Worm (Caenorhabditis elegans): ENCODE measurements around the gene C06E1.7.

Gene C06E1.7

DNA sequence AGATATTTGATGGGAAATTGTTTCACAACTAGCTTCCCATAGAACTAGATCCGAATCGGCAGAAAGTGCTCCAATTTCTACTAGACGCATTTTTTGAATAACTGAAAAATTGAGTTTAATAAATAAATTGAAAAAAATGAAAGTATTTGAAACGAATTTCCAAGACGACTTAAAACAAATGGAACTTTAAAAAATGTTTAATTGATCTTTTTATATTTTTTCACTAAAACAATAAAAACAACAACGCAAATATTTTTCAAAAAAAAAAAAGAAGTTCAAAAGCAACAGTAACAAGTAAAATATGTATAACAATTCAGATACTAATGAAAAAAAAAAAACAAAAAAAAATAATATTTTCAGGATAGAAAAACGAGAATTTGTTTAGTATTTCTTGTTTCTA lies 16.2 kb upstream of the C06E1.7 start, which contains the start of gene C06E1.9:
TSS of gene C06E1.9 (minus strand) at position 101 of the 400 bp plus-strand sequence.
- no peak for TF ChIP-seq tbx-11 (GFP tag; IDR thresholded peaks at IDR 0.05)
- no peak for TF ChIP-seq flt-1 (GFP tag; IDR thresholded peaks at IDR 0.05)
- no peak for TF ChIP-seq tbx-37 (GFP tag; conservative IDR thresholded peaks at IDR 0.05)
- TF ChIP-seq ceh-36 (tag; optimal IDR thresholded peaks at IDR 0.05): no peak
- TF ChIP-seq aly-1 (tag; optimal IDR thresholded peaks at IDR 0.05): no peak
- no peak for TF ChIP-seq sea-1 (GFP tag; conservative IDR thresholded peaks at IDR 0.05)
- no peak for TF ChIP-seq hmg-4 (GFP tag; optimal IDR thresholded peaks at IDR 0.05)
- no peak for TF ChIP-seq ets-7 (tag; optimal IDR thresholded peaks at IDR 0.05)
- TF ChIP-seq hnd-1 (tag; optimal IDR thresholded peaks at IDR 0.05): no peak
- TF ChIP-seq tra-4 (tag; optimal IDR thresholded peaks at IDR 0.05): no peak
- TF ChIP-seq hmbx-1 (tag; optimal IDR thresholded peaks at IDR 0.05): no peak
- no peak for TF ChIP-seq F13C5.2 (tag; optimal IDR thresholded peaks at IDR 0.05)
- no peak for TF ChIP-seq B0310.2 (tag; optimal IDR thresholded peaks at IDR 0.05)
- no peak for TF ChIP-seq pes-1 (GFP tag; IDR thresholded peaks at IDR 0.05)
- no peak for TF ChIP-seq ceh-13 (GFP tag; optimal IDR thresholded peaks at IDR 0.05)
- TF ChIP-seq scrt-1 (GFP tag; IDR thresholded peaks at IDR 0.05): no peak
- TF ChIP-seq ama-1 (optimal IDR thresholded peaks at IDR 0.05): no peak

ce11 chrIII:8605532-8605931 lies 12.0 kb upstream of the C06E1.7 start, which contains the start of gene C06E1.1:
Gene C06E1.1 (plus strand): TSS chrIII:8605832.
- TF ChIP-seq sea-1 (GFP tag; conservative IDR thresholded peaks at IDR 0.05): no peak
- TF ChIP-seq tra-4 (tag; optimal IDR thresholded peaks at IDR 0.05): no peak
- no peak for TF ChIP-seq ceh-36 (tag; optimal IDR thresholded peaks at IDR 0.05)
- no peak for TF ChIP-seq ama-1 (optimal IDR thresholded peaks at IDR 0.05)
- no peak for TF ChIP-seq ets-7 (tag; optimal IDR thresholded peaks at IDR 0.05)

DNA sequence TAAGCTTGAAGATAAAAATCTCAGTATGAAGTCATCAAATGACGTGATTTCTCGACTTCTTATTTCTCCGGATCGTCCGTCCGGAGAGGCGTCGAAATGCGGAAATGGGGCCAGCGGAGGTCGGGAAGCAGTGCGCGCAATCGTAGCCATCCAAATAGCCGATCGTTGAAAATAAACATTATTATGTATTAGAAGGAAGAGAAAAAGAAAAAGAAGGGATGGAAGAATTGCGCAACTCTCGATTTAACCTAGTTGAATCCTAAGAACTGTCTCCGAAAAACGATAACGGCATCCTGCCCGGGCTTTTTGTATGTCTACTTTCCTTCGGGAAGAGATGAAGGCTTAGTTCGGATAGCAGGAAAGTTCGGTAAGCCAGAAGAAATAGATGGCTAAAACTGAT lies 8.6 kb upstream of the C06E1.7 start:
- TF ChIP-seq B0310.2 (tag; optimal IDR thresholded peaks at IDR 0.05) (no peak), ceh-36 (tag; optimal IDR thresholded peaks at IDR 0.05) (no peak), sea-1 (GFP tag; conservative IDR thresholded peaks at IDR 0.05) (no peak), ama-1 (optimal IDR thresholded peaks at IDR 0.05) (no peak), scrt-1 (GFP tag; IDR thresholded peaks at IDR 0.05) (no peak), flt-1 (GFP tag; IDR thresholded peaks at IDR 0.05) (no peak), tra-4 (tag; optimal IDR thresholded peaks at IDR 0.05) (no peak), aly-1 (tag; optimal IDR thresholded peaks at IDR 0.05) (no peak), hnd-1 (tag; optimal IDR thresholded peaks at IDR 0.05) (no peak)

DNA sequence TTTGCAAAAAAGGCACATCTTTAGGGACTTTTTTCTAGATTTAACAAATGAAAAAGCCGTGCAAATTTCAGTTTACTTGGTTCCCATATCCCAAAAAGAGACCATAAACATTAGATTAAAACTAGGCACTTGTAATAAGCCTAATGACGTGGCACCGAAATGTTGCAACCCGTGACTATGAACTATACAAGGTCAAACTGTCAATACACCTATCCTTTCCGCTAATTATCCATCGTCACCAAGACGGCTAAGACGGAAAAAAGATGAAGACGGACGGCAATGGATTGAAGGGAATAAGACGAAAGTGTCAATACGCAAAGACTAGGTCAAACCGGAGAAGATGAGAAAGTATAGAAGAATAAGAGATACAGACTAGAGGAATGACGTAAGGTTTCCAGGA lies 5.4 kb upstream of the C06E1.7 start:
- TF ChIP-seq hnd-1 (tag; optimal IDR thresholded peaks at IDR 0.05): no peak
- TF ChIP-seq scrt-1 (GFP tag; IDR thresholded peaks at IDR 0.05): no peak
- TF ChIP-seq ama-1 (optimal IDR thresholded peaks at IDR 0.05): no peak
- TF ChIP-seq ceh-13 (GFP tag; optimal IDR thresholded peaks at IDR 0.05): no peak
- TF ChIP-seq B0310.2 (tag; optimal IDR thresholded peaks at IDR 0.05): no peak
- no peak for TF ChIP-seq hmg-4 (GFP tag; optimal IDR thresholded peaks at IDR 0.05)

DNA sequence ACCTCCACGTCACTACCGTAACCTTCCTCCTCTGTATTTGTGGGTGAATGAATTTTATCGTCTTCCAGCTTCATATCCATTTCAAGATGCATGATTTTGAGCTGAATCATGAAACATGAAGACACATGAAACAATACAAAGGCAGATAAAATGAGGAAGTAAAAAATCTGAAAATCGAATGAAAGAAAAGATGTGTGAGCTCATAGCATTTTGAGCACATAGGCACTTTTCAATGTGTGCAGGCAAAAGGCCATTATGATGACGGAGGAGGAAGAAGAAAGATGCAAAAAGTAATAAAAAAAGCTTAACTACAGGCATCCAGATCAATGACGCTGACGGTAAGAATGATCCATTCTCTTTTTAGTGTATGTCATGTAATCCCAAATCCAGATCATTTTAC lies 4.2 kb upstream of the C06E1.7 start, which contains the start of gene ztf-30:
TSS of gene ztf-30 (minus strand) at position 101 of the 400 bp plus-strand sequence.
- TF ChIP-seq aly-1 (tag; optimal IDR thresholded peaks at IDR 0.05) (no peak), ceh-13 (GFP tag; optimal IDR thresholded peaks at IDR 0.05) (no peak), ceh-36 (tag; optimal IDR thresholded peaks at IDR 0.05) (no peak), hmbx-1 (tag; optimal IDR thresholded peaks at IDR 0.05) (no peak), scrt-1 (GFP tag; IDR thresholded peaks at IDR 0.05) (no peak), sea-1 (GFP tag; conservative IDR thresholded peaks at IDR 0.05) (no peak), B0310.2 (tag; optimal IDR thresholded peaks at IDR 0.05) (no peak), pes-1 (GFP tag; IDR thresholded peaks at IDR 0.05) (no peak), tbx-11 (GFP tag; IDR thresholded peaks at IDR 0.05) (no peak), F13C5.2 (tag; optimal IDR thresholded peaks at IDR 0.05) (no peak), tra-4 (tag; optimal IDR thresholded peaks at IDR 0.05) (no peak), flt-1 (GFP tag; IDR thresholded peaks at IDR 0.05) (no peak), hmg-4 (GFP tag; optimal IDR thresholded peaks at IDR 0.05) (no peak), tbx-37 (GFP tag; conservative IDR thresholded peaks at IDR 0.05) (no peak), ets-7 (tag; optimal IDR thresholded peaks at IDR 0.05) (no peak), ama-1 (optimal IDR thresholded peaks at IDR 0.05) (no peak)

ce11 chrIII:8596692-8597091 lies 3.2 kb upstream of the C06E1.7 start:
- TF ChIP-seq tbx-11 (GFP tag; IDR thresholded peaks at IDR 0.05) (no peak), ceh-13 (GFP tag; optimal IDR thresholded peaks at IDR 0.05) (no peak), ceh-36 (tag; optimal IDR thresholded peaks at IDR 0.05) (no peak), ets-7 (tag; optimal IDR thresholded peaks at IDR 0.05) (no peak), flt-1 (GFP tag; IDR thresholded peaks at IDR 0.05) (no peak), scrt-1 (GFP tag; IDR thresholded peaks at IDR 0.05) (no peak), hmbx-1 (tag; optimal IDR thresholded peaks at IDR 0.05) (no peak), B0310.2 (tag; optimal IDR thresholded peaks at IDR 0.05) (no peak), tbx-37 (GFP tag; conservative IDR thresholded peaks at IDR 0.05) (no peak), pes-1 (GFP tag; IDR thresholded peaks at IDR 0.05) (no peak)

DNA sequence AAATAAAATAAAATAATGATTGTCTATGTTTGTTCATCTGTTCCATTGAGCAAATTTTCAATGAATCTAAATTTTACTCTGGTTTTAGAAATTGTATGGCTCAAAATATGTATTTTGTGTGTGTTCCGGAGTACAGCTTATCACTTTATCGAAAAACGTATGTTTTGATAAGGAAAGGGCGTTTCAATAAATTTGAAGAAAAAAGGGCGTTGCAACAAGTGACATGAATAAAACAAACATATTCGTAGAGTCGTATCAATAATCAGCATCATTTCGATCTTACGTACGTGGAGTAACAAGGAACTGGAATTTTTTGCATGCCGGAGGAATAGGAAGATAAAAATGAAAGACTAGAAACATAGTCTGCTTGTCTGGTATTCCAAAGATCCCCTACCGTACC lies 568 bp upstream of the C06E1.7 start:
- TF ChIP-seq tra-4 (tag; optimal IDR thresholded peaks at IDR 0.05) (no peak), hmg-4 (GFP tag; optimal IDR thresholded peaks at IDR 0.05) (no peak), hmbx-1 (tag; optimal IDR thresholded peaks at IDR 0.05) (no peak), hnd-1 (tag; optimal IDR thresholded peaks at IDR 0.05) (no peak), sea-1 (GFP tag; conservative IDR thresholded peaks at IDR 0.05) (no peak), ceh-13 (GFP tag; optimal IDR thresholded peaks at IDR 0.05) (no peak), scrt-1 (GFP tag; IDR thresholded peaks at IDR 0.05) (no peak), ets-7 (tag; optimal IDR thresholded peaks at IDR 0.05) (no peak), F13C5.2 (tag; optimal IDR thresholded peaks at IDR 0.05) (no peak), tbx-37 (GFP tag; conservative IDR thresholded peaks at IDR 0.05) (no peak), flt-1 (GFP tag; IDR thresholded peaks at IDR 0.05) (no peak), aly-1 (tag; optimal IDR thresholded peaks at IDR 0.05) (no peak), ama-1 (optimal IDR thresholded peaks at IDR 0.05) (no peak)

DNA sequence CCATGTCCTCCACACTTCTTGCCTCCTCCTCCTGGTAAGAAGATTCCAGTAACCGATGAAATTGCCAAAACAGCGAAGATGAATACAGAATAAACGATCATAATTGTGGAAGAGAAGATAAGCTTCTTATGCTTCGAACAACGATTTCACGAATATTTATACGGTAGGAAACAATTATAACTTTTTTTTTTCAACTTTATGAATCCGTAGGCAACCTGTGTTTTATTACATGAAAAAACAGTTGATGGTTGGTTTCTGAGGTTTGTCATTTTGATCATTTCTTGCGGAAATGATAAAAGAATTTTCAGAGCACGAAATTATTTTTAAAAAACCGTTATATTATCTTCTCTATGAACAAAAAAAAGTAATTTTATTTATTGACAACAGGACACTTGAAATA lies 2.6 kb downstream of the C06E1.7 start, which contains the start of gene fipr-16:
TSS of gene fipr-16 (minus strand) at position 101 of the 400 bp plus-strand sequence.
- no peak for TF ChIP-seq hmbx-1 (tag; optimal IDR thresholded peaks at IDR 0.05)
- no peak for TF ChIP-seq hmg-4 (GFP tag; optimal IDR thresholded peaks at IDR 0.05)
- TF ChIP-seq ama-1 (optimal IDR thresholded peaks at IDR 0.05): no peak
- no peak for TF ChIP-seq scrt-1 (GFP tag; IDR thresholded peaks at IDR 0.05)
- TF ChIP-seq flt-1 (GFP tag; IDR thresholded peaks at IDR 0.05): no peak

Data from whole organism, early embryonic.